Worm (Caenorhabditis elegans): ENCODE results near the gene F08D12.7.

The F08D12.7 gene

ce11 chrII:2800550-2801233 lies 31.8 kb upstream of the F08D12.7 start, which contains the start of gene nhr-119 (continued):
- TF ChIP-seq egl-44 (GFP tag; IDR thresholded peaks at IDR 0.05), result no peak
- TF ChIP-seq pha-4 (tag; optimal IDR thresholded peaks at IDR 0.05), result no peak
- TF ChIP-seq egl-18 (GFP tag; IDR thresholded peaks at IDR 0.05), result no peak
- no peak for TF ChIP-seq rec-8 (tag; optimal IDR thresholded peaks at IDR 0.05)
- TF ChIP-seq snpc-3.4 (tag; optimal IDR thresholded peaks at IDR 0.05), result no peak
- no peak for TF ChIP-seq rpc-1 (optimal IDR thresholded peaks at IDR 0.05)
- no peak for TF ChIP-seq rpc-1 (tag; optimal IDR thresholded peaks at IDR 0.05)
- no peak for TF ChIP-seq F23B12.7 (tag; optimal IDR thresholded peaks at IDR 0.05; ENCODE audit: insufficient read depth)
- TF ChIP-seq sdz-38 (tag; optimal IDR thresholded peaks at IDR 0.05), result no peak
- TF ChIP-seq zfh-2 (GFP tag; conservative IDR thresholded peaks at IDR 0.05), result no peak
- peak in 1 of 2 experiments; percentile 42 for TF ChIP-seq let-607 (tag; optimal IDR thresholded peaks at IDR 0.05)
- peak; percentile 66 for TF ChIP-seq egrh-3 (GFP tag; IDR thresholded peaks at IDR 0.05)
- no peak for TF ChIP-seq attf-5 (GFP tag; optimal IDR thresholded peaks at IDR 0.05)
- TF ChIP-seq ceh-27 (GFP tag; optimal IDR thresholded peaks at IDR 0.05), result no peak
- TF ChIP-seq dpl-1 (GFP tag; optimal IDR thresholded peaks at IDR 0.05), result no peak
- TF ChIP-seq attf-3 (GFP tag; conservative IDR thresholded peaks at IDR 0.05), result no peak
- no peak for TF ChIP-seq mes-4 (tag; optimal IDR thresholded peaks at IDR 0.05)
- peak; percentile 57 for TF ChIP-seq mcd-1 (GFP tag; IDR thresholded peaks at IDR 0.05)

- TF ChIP-seq repo-1 (tag; optimal IDR thresholded peaks at IDR 0.05) (no peak), snpc-3.4 (tag; optimal IDR thresholded peaks at IDR 0.05) (no peak), sptf-2 (GFP tag; optimal IDR thresholded peaks at IDR 0.05) (no peak), nfya-2 (GFP tag; IDR thresholded peaks at IDR 0.05) (no peak), egl-44 (GFP tag; IDR thresholded peaks at IDR 0.05) (no peak), F52B5.7 (tag; optimal IDR thresholded peaks at IDR 0.05) (no peak), lir-1 (GFP tag; conservative IDR thresholded peaks at IDR 0.05) (no peak), ztf-28 (GFP tag; IDR thresholded peaks at IDR 0.05) (no peak), attf-3 (GFP tag; conservative IDR thresholded peaks at IDR 0.05) (no peak), hrde-1 (tag; optimal IDR thresholded peaks at IDR 0.05; ENCODE audit: borderline replicate concordance) (no peak), mes-4 (tag; optimal IDR thresholded peaks at IDR 0.05) (no peak), hmg-20 (GFP tag; IDR thresholded peaks at IDR 0.05) (no peak), dpl-1 (GFP tag; optimal IDR thresholded peaks at IDR 0.05) (no peak), gei-17 (GFP tag; optimal IDR thresholded peaks at IDR 0.05) (no peak), ztf-25 (GFP tag; IDR thresholded peaks at IDR 0.05) (no peak), mxl-1 (tag; optimal IDR thresholded peaks at IDR 0.05) (no peak), ztf-6 (GFP tag; IDR thresholded peaks at IDR 0.05) (no peak), lag-1 (GFP tag; IDR thresholded peaks at IDR 0.05) (no peak), hsf-1 (GFP tag; IDR thresholded peaks at IDR 0.05) (no peak), Y53G8AR.9 (GFP tag; conservative IDR thresholded peaks at IDR 0.05) (no peak)
These were observed 29.0 kb upstream of the F08D12.7 start for ce11 chrII:2797951-2798350.

- TF ChIP-seq let-607 (tag; optimal IDR thresholded peaks at IDR 0.05) (no peak), die-1 (tag; optimal IDR thresholded peaks at IDR 0.05) (no peak), zfh-2 (GFP tag; conservative IDR thresholded peaks at IDR 0.05) (peak; percentile 56), ztf-26 (tag; optimal IDR thresholded peaks at IDR 0.05) (no peak), efl-1 (GFP tag; optimal IDR thresholded peaks at IDR 0.05) (no peak), cebp-2 (GFP tag; IDR thresholded peaks at IDR 0.05) (no peak), hlh-12 (tag; optimal IDR thresholded peaks at IDR 0.05) (no peak)
These were observed 27.5 kb upstream of the F08D12.7 start for ce11 chrII:2796431-2796830.

All from whole organism, young adult.